Fruit fly (Drosophila melanogaster): ENCODE results near the gene CG17712.

CG17712 gene

dm6 chr2L:1748410-1748809 is 3.5 kb downstream of the CG17712 start:
- TF ChIP-seq esn (GFP tag; optimal IDR thresholded peaks at IDR 0.05) (no peak), CG4318 (GFP tag; optimal IDR thresholded peaks at IDR 0.05) (no peak), CG31627 (GFP tag; optimal IDR thresholded peaks at IDR 0.05) (no peak), Eip78C (GFP tag) (peak; percentile 65), svp (GFP tag) (peak; percentile 69), CG6276 (GFP tag; optimal IDR thresholded peaks at IDR 0.05) (no peak), Blimp-1 (GFP tag; optimal IDR thresholded peaks at IDR 0.05) (no peak), vri (GFP tag; optimal IDR thresholded peaks at IDR 0.05) (peak; percentile 90), Eip75B (GFP tag; optimal IDR thresholded peaks at IDR 0.05) (peak; percentile 38), achi (GFP tag; optimal IDR thresholded peaks at IDR 0.05) (no peak), Sox102F (GFP tag; optimal IDR thresholded peaks at IDR 0.05) (peak; percentile 9)

dm6 chr2L:1743800-1744199 is 8.1 kb downstream of the CG17712 start:
- TF ChIP-seq CG6163 (GFP tag; IDR thresholded peaks at IDR 0.05) = no peak
- TF ChIP-seq CG8119 (GFP tag; IDR thresholded peaks at IDR 0.05) = no peak
- no peak for TF ChIP-seq CG6854 (GFP tag; optimal IDR thresholded peaks at IDR 0.05)
- no peak for TF ChIP-seq acj6 (GFP tag; optimal IDR thresholded peaks at IDR 0.05)
- TF ChIP-seq CG6792 (GFP tag; optimal IDR thresholded peaks at IDR 0.05) = no peak
- no peak for TF ChIP-seq CG1621 (tag; optimal IDR thresholded peaks at IDR 0.05)
- TF ChIP-seq Ets21C (GFP tag; optimal IDR thresholded peaks at IDR 0.05) = no peak

DNA sequence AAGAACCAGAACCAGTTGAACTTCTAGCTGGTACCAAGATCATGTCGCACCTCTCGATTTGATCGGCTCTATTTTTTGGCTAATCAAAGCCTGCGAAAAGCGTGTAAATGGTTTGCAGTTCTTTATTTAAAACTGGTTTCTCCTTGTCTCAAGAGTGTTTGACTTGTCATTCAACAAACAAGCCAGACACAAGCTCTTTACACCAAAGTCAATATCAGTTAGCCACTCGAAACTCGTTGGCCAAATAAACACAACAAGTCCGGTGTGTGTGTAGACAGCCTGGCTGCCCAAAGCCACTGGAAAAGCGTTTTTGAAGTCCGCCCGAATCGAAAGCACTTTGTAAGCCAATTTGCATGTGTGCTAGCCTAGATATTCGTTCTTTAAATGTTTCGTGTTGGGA is 11.8 kb downstream of the CG17712 start:
- TF ChIP-seq Eip78C (GFP tag) (peak; percentile 46), fkh (GFP tag; optimal IDR thresholded peaks at IDR 0.05) (peak; percentile 3), CG8319 (GFP tag; optimal IDR thresholded peaks at IDR 0.05) (no peak)

DNA sequence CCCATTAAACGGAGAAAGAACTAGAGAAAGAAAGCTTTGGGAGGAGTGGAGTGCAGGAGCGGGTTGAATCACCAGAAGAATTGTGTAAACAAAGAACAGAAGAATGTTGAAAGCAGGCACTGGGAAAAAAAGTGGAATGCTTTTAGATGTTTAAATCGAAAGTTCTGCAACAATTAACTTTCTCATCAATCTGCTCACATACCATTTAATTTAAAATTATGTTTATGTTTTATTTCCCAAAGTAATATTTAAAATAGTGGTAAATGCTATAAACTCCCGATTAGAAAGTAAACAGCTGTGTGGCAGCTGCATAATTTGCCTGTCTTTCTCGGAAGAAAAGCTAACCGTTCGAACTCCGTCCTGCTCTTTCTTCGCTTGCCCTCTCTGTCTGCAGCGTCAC is 13.9 kb downstream of the CG17712 start:
- no peak for TF ChIP-seq cyc (GFP tag; optimal IDR thresholded peaks at IDR 0.05)
- TF ChIP-seq achi (GFP tag; optimal IDR thresholded peaks at IDR 0.05) = peak; percentile 3
- TF ChIP-seq CG7368 (GFP tag; optimal IDR thresholded peaks at IDR 0.05) = no peak
- no peak for TF ChIP-seq CG10631 (GFP tag; optimal IDR thresholded peaks at IDR 0.05)
- TF ChIP-seq Smox (GFP tag; optimal IDR thresholded peaks at IDR 0.05) = no peak
- TF ChIP-seq CG10669 (GFP tag; optimal IDR thresholded peaks at IDR 0.05) = no peak
- no peak for TF ChIP-seq CG34406 (GFP tag; optimal IDR thresholded peaks at IDR 0.05)
- TF ChIP-seq CG3919 (GFP tag; optimal IDR thresholded peaks at IDR 0.05) = peak; percentile 24
- peak; percentile 67; the same call in 2 of the 3 replicates for TF ChIP-seq eg (GFP tag; IDR thresholded peaks at IDR 0.05)
- TF ChIP-seq CG31627 (GFP tag; optimal IDR thresholded peaks at IDR 0.05) = no peak
- peak; percentile 45 for TF ChIP-seq Hr4 (GFP tag; optimal IDR thresholded peaks at IDR 0.05)
- no peak for TF ChIP-seq fd85E (GFP tag; optimal IDR thresholded peaks at IDR 0.05)
- TF ChIP-seq CG11294 (GFP tag; IDR thresholded peaks at IDR 0.05) = 0 out of 2 replicates have a peak, but pooled peaks have one; percentile 17
- TF ChIP-seq spab (GFP tag; optimal IDR thresholded peaks at IDR 0.05) = no peak
- peak; percentile 15 for TF ChIP-seq Lpt (GFP tag; optimal IDR thresholded peaks at IDR 0.05)
- TF ChIP-seq CG6808 (GFP tag; optimal IDR thresholded peaks at IDR 0.05) = no peak
- no peak for TF ChIP-seq CG16779 (tag; optimal IDR thresholded peaks at IDR 0.05)
- peak; percentile 32 for TF ChIP-seq OdsH (GFP tag; optimal IDR thresholded peaks at IDR 0.05)
- TF ChIP-seq Sox14 (GFP tag; optimal IDR thresholded peaks at IDR 0.05) = peak; percentile 27
- peak; percentile 78 for TF ChIP-seq CG32006 (GFP tag; optimal IDR thresholded peaks at IDR 0.05)
- no peak for TF ChIP-seq dac (GFP tag; optimal IDR thresholded peaks at IDR 0.05)
- no peak for TF ChIP-seq lz (GFP tag; optimal IDR thresholded peaks at IDR 0.05)
- TF ChIP-seq CG3032 (tag; optimal IDR thresholded peaks at IDR 0.05) = no peak
- TF ChIP-seq dsx (GFP tag; optimal IDR thresholded peaks at IDR 0.05; ENCODE audit: poor library complexity, severe bottlenecking) = no peak
- peak; percentile 84 for TF ChIP-seq Eip78C (GFP tag)
- no peak for TF ChIP-seq Ets96B (tag; optimal IDR thresholded peaks at IDR 0.05)
- no peak for TF ChIP-seq Eip75B (GFP tag; optimal IDR thresholded peaks at IDR 0.05)
- TF ChIP-seq CG1621 (tag; optimal IDR thresholded peaks at IDR 0.05) = no peak
- TF ChIP-seq CG6854 (GFP tag; optimal IDR thresholded peaks at IDR 0.05) = no peak
- peak in 1 of 2 experiments; percentile 26 for TF ChIP-seq salr (GFP tag; optimal IDR thresholded peaks at IDR 0.05)
- TF ChIP-seq CG6276 (GFP tag; optimal IDR thresholded peaks at IDR 0.05) = peak; percentile 42
- TF ChIP-seq Gug (GFP tag; IDR thresholded peaks at IDR 0.05) = peak; percentile 29; the same call in 1 of the 2 replicates
- peak; percentile 55; the same call in 2 of the 3 replicates for TF ChIP-seq CG8119 (GFP tag; IDR thresholded peaks at IDR 0.05)
- TF ChIP-seq esn (GFP tag; optimal IDR thresholded peaks at IDR 0.05) = peak; percentile 16
- peak; percentile 25 for TF ChIP-seq net (GFP tag; optimal IDR thresholded peaks at IDR 0.05)

Measured in whole organism, prepupa.